Worm (Caenorhabditis elegans) whole organism, L2 larva: ENCODE data around the gene mdt-4.

Experiments used
- elt-1 ChIP-seq: fragments of 150-350 bp; optimal IDR thresholded peaks from 2 replicates; lab custom pipeline; 2014; ENCODE audit warnings: missing biosample characterization, missing genetic modification characterization
- lsy-2 ChIP-seq, 2 experiments: fragments of 150-350 bp in 1 of 2; sonication (generic microtip) in 1 of 2; optimal IDR thresholded peaks; 2 replicates each; lab custom pipeline; 2014 to 2017; ENCODE audit warnings: missing biosample characterization in 2 of 2, missing genetic modification characterization in 2 of 2
- mdl-1 ChIP-seq, 2 experiments: fragments of 150-350 bp in 1 of 2; sonication (generic microtip) in 1 of 2; optimal IDR thresholded peaks; 2 replicates each; lab custom pipeline; 2017; ENCODE audit warnings: missing biosample characterization in 2 of 2, missing genetic modification characterization in 2 of 2
- nhr-129 ChIP-seq: fragments of 150-350 bp; optimal IDR thresholded peaks from 2 replicates; lab custom pipeline; 2014; ENCODE audit warnings: missing biosample characterization, missing genetic modification characterization
- nhr-77 ChIP-seq: fragments of 150-350 bp; optimal IDR thresholded peaks from 2 replicates; lab custom pipeline; 2014; ENCODE audit warnings: missing biosample characterization, missing genetic modification characterization
- snpc-4 ChIP-seq: fragments of 150-350 bp; optimal IDR thresholded peaks from 2 replicates; lab custom pipeline; 2014; ENCODE audit warnings: missing biosample characterization, missing genetic modification characterization
- unc-62 ChIP-seq: fragments of 150-350 bp; optimal IDR thresholded peaks from 2 replicates; lab custom pipeline; 2014; ENCODE audit warnings: missing biosample characterization, missing genetic modification reagents, missing genetic modification characterization
- zag-1 ChIP-seq: fragments of 150-350 bp; optimal IDR thresholded peaks from 2 replicates; lab custom pipeline; 2014; ENCODE audit warnings: missing biosample characterization, missing genetic modification characterization

ce11 chrII:4902035-4902434 lies 41.7 kb downstream of the mdt-4 start, which contains the start of gene R05F9.9:
- TF ChIP-seq unc-62 (no peak), nhr-129 (tag; lab: Kevin White, UChicago) (peak; percentile 2), mdl-1 (tag; optimal IDR thresholded peaks at IDR 0.05; lab: Kevin White, UChicago) (no peak), elt-1 (tag; lab: Kevin White, UChicago) (no peak), lsy-2 (tag; optimal IDR thresholded peaks at IDR 0.05; lab: Kevin White, UChicago) (peak in 1 of 2 experiments; percentile 74), snpc-4 (tag; lab: Kevin White, UChicago) (no peak), zag-1 (tag; lab: Kevin White, UChicago) (no peak), nhr-77 (tag; lab: Kevin White, UChicago) (no peak)
